Worm (Caenorhabditis elegans) whole organism, L3 larva: ENCODE results near the gene iglr-1.
A peak's percentile ranks its signal among the peaks of the same experiment; 100 is the strongest.

Experiments used
- ZK546.5 ChIP-seq: sonication (generic microtip); optimal IDR thresholded peaks from 2 replicates; lab custom pipeline; 2017; ENCODE audit warnings: missing biosample characterization, missing genetic modification characterization
- aly-2 ChIP-seq: fragments of 150-350 bp; optimal IDR thresholded peaks from 2 replicates; lab custom pipeline; 2014; ENCODE audit warnings: missing biosample characterization, missing genetic modification characterization
- ama-1 ChIP-seq: fragments of 150-350 bp; optimal IDR thresholded peaks from 2 replicates; lab custom pipeline; 2018
- ceh-16 ChIP-seq: sonication (generic microtip); optimal IDR thresholded peaks from 2 replicates; lab custom pipeline; 2017; ENCODE audit warnings: missing biosample characterization, missing genetic modification characterization
- ceh-28 ChIP-seq: fragments of 150-350 bp; optimal IDR thresholded peaks from 2 replicates; lab custom pipeline; 2014; ENCODE audit warnings: missing biosample characterization, missing genetic modification reagents, missing genetic modification characterization
- ceh-82 ChIP-seq: fragments of 150-350 bp; optimal IDR thresholded peaks from 2 replicates; lab custom pipeline; 2014; ENCODE audit warnings: missing biosample characterization, missing genetic modification characterization
- ceh-9 ChIP-seq: sonication (generic microtip); optimal IDR thresholded peaks from 2 replicates; lab custom pipeline; 2018; ENCODE audit warnings: missing biosample characterization, missing genetic modification characterization
- daf-12 ChIP-seq: fragments of 150-350 bp; optimal IDR thresholded peaks from 2 replicates; lab custom pipeline; 2014; ENCODE audit warnings: missing biosample characterization, missing genetic modification reagents, missing genetic modification characterization
- egl-27 ChIP-seq: sonication (generic microtip); optimal IDR thresholded peaks from 4 replicates; lab custom pipeline; 2017; ENCODE audit warnings: missing biosample characterization, missing genetic modification reagents, missing genetic modification characterization
- egl-5 ChIP-seq: fragments of 150-350 bp; optimal IDR thresholded peaks from 2 replicates; lab custom pipeline; 2017; ENCODE audit warnings: missing biosample characterization, missing genetic modification reagents, missing genetic modification characterization, inconsistent platforms
- elt-1 ChIP-seq: fragments of 150-350 bp; optimal IDR thresholded peaks from 2 replicates; lab custom pipeline; 2014; ENCODE audit warnings: missing biosample characterization, missing genetic modification characterization
- elt-2 ChIP-seq: sonication (generic microtip); optimal IDR thresholded peaks from 2 replicates; lab custom pipeline; 2016; ENCODE audit warnings: missing genetic modification reagents, mild to moderate bottlenecking, missing genetic modification characterization, missing compliant biosample characterization
- elt-3 ChIP-seq, 3 experiments: fragments of 150-350 bp in 1 of 3; sonication (generic microtip) in 2 of 3; optimal IDR thresholded peaks; 2 replicates in 2 of 3; 4 replicates in 1 of 3; lab custom pipeline; 2014 to 2017; ENCODE audit warnings: missing biosample characterization in 3 of 3, missing genetic modification characterization in 3 of 3
- eor-1 ChIP-seq, 2 experiments: fragments of 150-350 bp; optimal IDR thresholded peaks; 2 replicates each; lab custom pipeline; 2014 to 2018; ENCODE audit warnings: missing biosample characterization in 2 of 2, missing genetic modification characterization in 2 of 2
- fkh-10 ChIP-seq: sonication (generic microtip); optimal IDR thresholded peaks from 2 replicates; lab custom pipeline; 2017; ENCODE audit warnings: missing biosample characterization, missing genetic modification reagents, missing genetic modification characterization
- fos-1 ChIP-seq: fragments of 150-350 bp; optimal IDR thresholded peaks from 2 replicates; lab custom pipeline; 2014; ENCODE audit warnings: missing biosample characterization, missing genetic modification characterization
- hmg-11 ChIP-seq: sonication (generic microtip); optimal IDR thresholded peaks from 2 replicates; lab custom pipeline; 2016; ENCODE audit warnings: missing genetic modification characterization, missing compliant biosample characterization
- jun-1 ChIP-seq: fragments of 150-350 bp; optimal IDR thresholded peaks from 2 replicates; lab custom pipeline; 2014; ENCODE audit warnings: missing biosample characterization, missing genetic modification reagents, missing genetic modification characterization
- lin-15B ChIP-seq: fragments of 150-350 bp; optimal IDR thresholded peaks from 2 replicates; lab custom pipeline; 2014; ENCODE audit warnings: missing biosample characterization, missing genetic modification characterization
- mdl-1 ChIP-seq: fragments of 150-350 bp; optimal IDR thresholded peaks from 2 replicates; lab custom pipeline; 2014; ENCODE audit warnings: missing biosample characterization, missing genetic modification characterization
- mml-1 ChIP-seq: fragments of 150-350 bp; sonication (generic microtip); optimal IDR thresholded peaks from 3 replicates; lab custom pipeline; 2014; ENCODE audit warnings: missing biosample characterization, missing genetic modification characterization
- nfya-1 ChIP-seq: sonication (generic microtip); optimal IDR thresholded peaks from 2 replicates; lab custom pipeline; 2017; ENCODE audit warnings: missing genetic modification characterization, mild to moderate bottlenecking, missing compliant biosample characterization, antibody characterized with exemption, moderate library complexity; ENCODE audit not compliant: insufficient read depth
- nhr-11 ChIP-seq: fragments of 150-350 bp; optimal IDR thresholded peaks from 2 replicates; lab custom pipeline; 2014; ENCODE audit warnings: missing biosample characterization, missing genetic modification characterization
- nhr-12 ChIP-seq: fragments of 150-350 bp; optimal IDR thresholded peaks from 2 replicates; lab custom pipeline; 2014; ENCODE audit warnings: missing biosample characterization, missing genetic modification characterization
- nhr-23 ChIP-seq: fragments of 150-350 bp; optimal IDR thresholded peaks from 2 replicates; lab custom pipeline; 2014; ENCODE audit warnings: missing biosample characterization, missing genetic modification reagents, missing genetic modification characterization
- nhr-25 ChIP-seq: sonication (generic microtip); optimal IDR thresholded peaks from 2 replicates; lab custom pipeline; 2017; ENCODE audit warnings: missing biosample characterization, missing genetic modification characterization
- nhr-28 ChIP-seq: fragments of 150-350 bp; optimal IDR thresholded peaks from 2 replicates; lab custom pipeline; 2014; ENCODE audit warnings: missing biosample characterization, missing genetic modification characterization
- nhr-43 ChIP-seq: sonication (generic microtip); optimal IDR thresholded peaks from 2 replicates; lab custom pipeline; 2016; ENCODE audit warnings: mild to moderate bottlenecking, missing genetic modification characterization, missing compliant biosample characterization; ENCODE audit not compliant: poor library complexity, severe bottlenecking
- nhr-67 ChIP-seq: fragments of 150-350 bp; optimal IDR thresholded peaks from 2 replicates; lab custom pipeline; 2014; ENCODE audit warnings: missing biosample characterization, missing genetic modification characterization
- nhr-76 ChIP-seq: fragments of 150-350 bp; sonication (generic microtip); optimal IDR thresholded peaks from 5 replicates; lab custom pipeline; 2014; ENCODE audit warnings: missing biosample characterization, missing genetic modification characterization
- pha-4 ChIP-seq: fragments of 150-350 bp; optimal IDR thresholded peaks from 2 replicates; lab custom pipeline; 2014; ENCODE audit warnings: missing biosample characterization, missing genetic modification reagents, missing genetic modification characterization
- pqm-1 ChIP-seq: fragments of 150-350 bp; optimal IDR thresholded peaks from 2 replicates; lab custom pipeline; 2017; ENCODE audit warnings: missing biosample characterization, missing genetic modification characterization, inconsistent platforms
- skn-1 ChIP-seq: fragments of 150-350 bp; optimal IDR thresholded peaks from 2 replicates; lab custom pipeline; 2014; ENCODE audit warnings: missing biosample characterization, missing genetic modification characterization
- snpc-4 ChIP-seq: fragments of 150-350 bp; optimal IDR thresholded peaks from 2 replicates; lab custom pipeline; 2014; ENCODE audit warnings: missing biosample characterization, missing genetic modification characterization
- unc-39 ChIP-seq: sonication (generic microtip); optimal IDR thresholded peaks from 4 replicates; lab custom pipeline; 2017; ENCODE audit warnings: missing biosample characterization, missing genetic modification characterization
- unc-62 ChIP-seq: fragments of 150-350 bp; sonication (generic microtip); optimal IDR thresholded peaks from 4 replicates; lab custom pipeline; 2014; ENCODE audit warnings: missing biosample characterization, missing genetic modification reagents, missing genetic modification characterization
- zag-1 ChIP-seq: fragments of 150-350 bp; optimal IDR thresholded peaks from 2 replicates; lab custom pipeline; 2014; ENCODE audit warnings: missing biosample characterization, missing genetic modification characterization
- ztf-11 ChIP-seq: fragments of 150-350 bp; optimal IDR thresholded peaks from 2 replicates; lab custom pipeline; 2014; ENCODE audit warnings: missing biosample characterization, missing genetic modification characterization
- ztf-4 ChIP-seq: fragments of 150-350 bp; optimal IDR thresholded peaks from 2 replicates; lab custom pipeline; 2014; ENCODE audit warnings: missing biosample characterization, missing genetic modification characterization

iglr-1 gene

DNA sequence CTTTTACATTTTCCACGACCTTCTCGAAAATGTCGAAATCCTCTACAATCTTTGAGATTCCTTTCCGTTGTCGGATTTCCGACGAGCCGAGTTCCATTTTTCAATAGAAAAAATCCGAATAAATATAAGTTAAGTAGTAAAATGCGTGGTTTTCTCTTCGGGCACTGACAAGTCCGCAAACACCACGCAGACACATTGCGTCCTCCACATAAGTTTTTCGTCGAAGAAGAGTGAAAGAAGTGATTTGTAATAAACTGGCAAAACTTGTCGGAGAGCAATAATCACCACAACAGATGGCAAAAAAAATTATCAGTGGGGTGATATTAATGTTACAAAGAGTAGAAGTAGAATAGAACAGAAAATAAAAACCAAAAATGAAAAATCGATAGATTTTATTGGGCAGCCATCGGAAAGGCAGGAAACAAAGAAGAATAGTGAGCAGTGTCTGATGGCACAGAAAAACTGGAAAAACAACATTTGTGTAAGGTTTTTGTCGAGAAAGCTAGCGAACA is 15.7 kb upstream of the iglr-1 start, which contains the start of gene ergi-2:
TSS of gene ergi-2 (minus strand) at position 462 of the 512 bp plus-strand sequence.
- no peak for TF ChIP-seq nhr-28 (tag; lab: Kevin White, UChicago)
- no peak for TF ChIP-seq nhr-11
- TF ChIP-seq elt-2 (tag; lab: Kevin White, UChicago), result peak; percentile 16
- peak; percentile 16 for TF ChIP-seq hmg-11 (tag; lab: Kevin White, UChicago)
- TF ChIP-seq elt-1, result no peak
- TF ChIP-seq egl-5 (tag; lab: Kevin White, UChicago), result peak; percentile 50
- peak; percentile 37 for TF ChIP-seq snpc-4 (tag; lab: Kevin White, UChicago)

DNA sequence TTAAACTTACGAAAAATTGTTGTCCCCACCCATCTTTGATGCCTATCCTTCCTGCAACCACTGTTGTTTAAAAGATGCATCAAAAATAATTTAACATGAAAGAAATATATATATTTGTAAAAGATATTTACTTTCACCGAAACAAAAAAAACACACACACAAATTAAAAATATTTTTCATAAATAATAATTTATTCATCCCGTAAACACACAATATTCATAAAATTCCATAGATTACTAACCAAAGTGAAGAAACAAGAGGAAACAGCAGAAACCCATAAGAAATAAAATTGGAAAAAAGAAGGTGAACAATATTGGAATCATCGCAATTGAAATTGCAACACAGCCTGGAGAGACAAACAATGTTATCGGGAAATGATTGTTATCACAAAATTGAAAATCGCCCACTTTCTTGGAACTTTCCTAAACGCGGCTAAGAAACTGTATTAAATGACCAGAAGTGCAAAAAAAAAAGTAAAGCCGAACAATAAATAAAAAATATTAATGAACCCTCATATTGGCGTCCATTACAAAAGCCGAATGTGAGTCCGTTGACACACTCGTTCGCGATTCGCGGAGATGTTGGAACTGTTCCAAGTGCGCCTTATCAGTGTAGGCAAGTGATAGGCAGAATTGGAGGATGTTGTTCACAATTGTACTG is 12.8 kb upstream of the iglr-1 start, which contains the start of gene slc-25A18.1:
TSS of gene slc-25A18.1 (minus strand) at position 51 of the 660 bp plus-strand sequence.
- TF ChIP-seq elt-2 (tag; lab: Kevin White, UChicago) (peak; percentile 50), mml-1 (tag; lab: Kevin White, UChicago) (no peak)

- TF ChIP-seq nhr-76 (no peak), nhr-11 (no peak), aly-2 (tag; lab: Kevin White, UChicago) (no peak), hmg-11 (tag; lab: Kevin White, UChicago) (no peak), pqm-1 (tag; lab: Kevin White, UChicago) (no peak)
These were observed 7.9 kb upstream of the iglr-1 start, which contains the start of gene cutl-3 for ce11 chrX:14999101-14999500. cutl-3 (minus strand) TSS chrX:14999201.

- TF ChIP-seq elt-1 (no peak), ztf-4 (tag; lab: Kevin White, UChicago) (no peak), jun-1 (tag; lab: Kevin White, UChicago) (no peak), nhr-23 (tag; lab: Kevin White, UChicago) (no peak), elt-3 (tag; optimal IDR thresholded peaks at IDR 0.05; lab: Kevin White, UChicago) (no peak), elt-2 (tag; lab: Kevin White, UChicago) (no peak), mdl-1 (tag; lab: Kevin White, UChicago) (no peak), pqm-1 (tag; lab: Kevin White, UChicago) (no peak), nfya-1 (tag; lab: Kevin White, UChicago) (no peak), mml-1 (tag; lab: Kevin White, UChicago) (no peak), ceh-16 (no peak), nhr-12 (tag; lab: Kevin White, UChicago) (no peak), ztf-11 (tag; lab: Kevin White, UChicago) (no peak), daf-12 (no peak)
These were observed 2.6 kb upstream of the iglr-1 start for ce11 chrX:14993744-14994143.

DNA sequence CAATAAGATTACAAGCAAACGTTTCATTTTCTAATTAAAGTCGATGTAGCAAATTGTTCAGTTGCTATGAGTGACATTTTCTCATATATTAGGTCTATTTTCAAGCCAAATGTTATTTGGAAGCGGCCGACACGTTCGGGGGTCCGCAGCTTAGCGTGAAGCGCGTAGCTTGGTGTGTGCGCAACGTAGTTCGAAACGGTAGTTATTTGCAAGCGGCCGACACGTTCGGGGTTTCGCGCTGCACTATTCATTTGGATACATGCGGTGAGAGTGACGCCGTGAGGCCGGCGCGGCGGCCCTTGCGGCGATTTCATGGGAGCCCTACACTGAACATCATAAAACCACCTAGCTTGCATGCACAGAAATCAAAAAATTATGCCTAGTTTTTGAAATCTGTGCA is 3.0 kb downstream of the iglr-1 start:
- TF ChIP-seq snpc-4 (tag; lab: Kevin White, UChicago), result peak; percentile 40
- no peak for TF ChIP-seq pha-4
- no peak for TF ChIP-seq nhr-67
- no peak for TF ChIP-seq nhr-25
- TF ChIP-seq nhr-11, result no peak

ce11 chrX:14983274-14983673 is 7.9 kb downstream of the iglr-1 start, which contains the start of gene rbg-1:
rbg-1 (plus strand) TSS chrX:14983533.
- TF ChIP-seq elt-2 (tag; lab: Kevin White, UChicago) (peak; percentile 57), ama-1 (lab: Kevin White, UChicago) (no peak), nhr-12 (tag; lab: Kevin White, UChicago) (no peak), ZK546.5 (tag; lab: Kevin White, UChicago) (no peak), daf-12 (no peak), lin-15B (tag; lab: Kevin White, UChicago) (peak; percentile 77), unc-62 (GFP tag; lab: Kevin White, UChicago) (no peak), skn-1 (tag; lab: Kevin White, UChicago) (no peak), nhr-43 (tag; lab: Kevin White, UChicago) (no peak), nhr-25 (peak; percentile 87), nhr-23 (tag; lab: Kevin White, UChicago) (peak; percentile 39), elt-1 (no peak), zag-1 (tag; lab: Kevin White, UChicago) (no peak), ceh-28 (tag; lab: Kevin White, UChicago) (peak; percentile 79), egl-5 (tag; lab: Kevin White, UChicago) (peak; percentile 95), ceh-9 (tag; lab: Kevin White, UChicago) (no peak), mdl-1 (tag; lab: Kevin White, UChicago) (no peak), nfya-1 (tag; lab: Kevin White, UChicago) (peak; percentile 81), nhr-76 (no peak), nhr-11 (no peak), nhr-28 (tag; lab: Kevin White, UChicago) (no peak), unc-39 (tag; lab: Kevin White, UChicago) (no peak), mml-1 (tag; lab: Kevin White, UChicago) (no peak), fkh-10 (GFP tag; lab: Kevin White, UChicago) (peak; percentile 15), jun-1 (tag; lab: Kevin White, UChicago) (peak; percentile 61), ceh-82 (tag; lab: Kevin White, UChicago) (no peak), nhr-67 (no peak), fos-1 (tag; lab: Kevin White, UChicago) (no peak), ztf-11 (tag; lab: Kevin White, UChicago) (no peak), hmg-11 (tag; lab: Kevin White, UChicago) (peak; percentile 51), eor-1 (tag; optimal IDR thresholded peaks at IDR 0.05; lab: Kevin White, UChicago) (no peak), egl-27 (no peak)
